Fruit fly (Drosophila melanogaster): ENCODE results near the gene CG13689.

CG13689 gene

dm6 chr2L:559770-560567 lies 42.6 kb upstream of the CG13689 start, which contains the start of gene rempA (continued):
- TF ChIP-seq sna (GFP tag; IDR thresholded peaks at IDR 0.05; ENCODE audit: partially characterized antibody) = peak; percentile 64
- TF ChIP-seq Asciz (GFP tag; optimal IDR thresholded peaks at IDR 0.05) = no peak
- no peak for TF ChIP-seq ab (GFP tag; optimal IDR thresholded peaks at IDR 0.05)
- TF ChIP-seq CG10321 (GFP tag; IDR thresholded peaks at IDR 0.05) = no peak
- no peak for TF ChIP-seq CG31388 (GFP tag; optimal IDR thresholded peaks at IDR 0.05)
- TF ChIP-seq CG9817 (tag; optimal IDR thresholded peaks at IDR 0.05) = no peak
- TF ChIP-seq Opbp (GFP tag; IDR thresholded peaks at IDR 0.05; ENCODE audit: partially characterized antibody) = peak; percentile 69; the same call in 2 of the 3 replicates
- TF ChIP-seq Mes4 (GFP tag; optimal IDR thresholded peaks at IDR 0.05) = no peak
- TF ChIP-seq CG7987 (GFP tag; optimal IDR thresholded peaks at IDR 0.05) = no peak

- TF ChIP-seq Gsc (GFP tag; IDR thresholded peaks at IDR 0.05) = peak; percentile 43; the same call in 1 of the 2 replicates
- TF ChIP-seq gro (GFP tag; optimal IDR thresholded peaks at IDR 0.05) = no peak
- no peak for TF ChIP-seq bbx (GFP tag; IDR thresholded peaks at IDR 0.05; ENCODE audit: partially characterized antibody)
- TF ChIP-seq crp (GFP tag; optimal IDR thresholded peaks at IDR 0.05) = no peak
- peak in 1 of 2 experiments; percentile 16 for TF ChIP-seq bsh (GFP tag; optimal IDR thresholded peaks at IDR 0.05)
- peak; percentile 61 for TF ChIP-seq Drgx (GFP tag; IDR thresholded peaks at IDR 0.05)
Measured at dm6 chr2L:563314-563713, 39.3 kb upstream of the CG13689 start.

- peak; percentile 73 for TF ChIP-seq nerfin-2 (GFP tag; IDR thresholded peaks at IDR 0.05; ENCODE audit: partially characterized antibody)
- peak; percentile 83 for TF ChIP-seq tna (GFP tag; IDR thresholded peaks at IDR 0.05; ENCODE audit: partially characterized antibody)
- TF ChIP-seq CG14860 (GFP tag; IDR thresholded peaks at IDR 0.05; ENCODE audit: partially characterized antibody) = peak; percentile 66
- no peak for TF ChIP-seq Atf3 (GFP tag; optimal IDR thresholded peaks at IDR 0.05)
- no peak for TF ChIP-seq CG13296 (GFP tag; optimal IDR thresholded peaks at IDR 0.05)
- no peak for TF ChIP-seq CG2875 (GFP tag; optimal IDR thresholded peaks at IDR 0.05)
- peak; percentile 59 for TF ChIP-seq MESR4 (GFP tag; optimal IDR thresholded peaks at IDR 0.05)
- peak; percentile 79 for TF ChIP-seq CG7963 (GFP tag; IDR thresholded peaks at IDR 0.05; ENCODE audit: partially characterized antibody)
- TF ChIP-seq CG9797 (GFP tag; optimal IDR thresholded peaks at IDR 0.05) = peak; percentile 10
- peak; percentile 82 for TF ChIP-seq pzg (GFP tag; optimal IDR thresholded peaks at IDR 0.05)
- peak; percentile 66 for TF ChIP-seq BEAF-32 (GFP tag; optimal IDR thresholded peaks at IDR 0.05)
- peak; percentile 74 for TF ChIP-seq amos (GFP tag; IDR thresholded peaks at IDR 0.05; ENCODE audit: partially characterized antibody)
- peak; percentile 95 for TF ChIP-seq E2f2 (GFP tag; IDR thresholded peaks at IDR 0.05)
- TF ChIP-seq gfzf (GFP tag; optimal IDR thresholded peaks at IDR 0.05) = peak; percentile 22
- no peak for TF ChIP-seq Antp (GFP tag; optimal IDR thresholded peaks at IDR 0.05)
- TF ChIP-seq stwl (tag; optimal IDR thresholded peaks at IDR 0.05) = peak; percentile 21
- peak; percentile 55 for TF ChIP-seq Rfx (GFP tag; IDR thresholded peaks at IDR 0.05)
- peak; percentile 27 for TF ChIP-seq CHES-1-like (GFP tag; optimal IDR thresholded peaks at IDR 0.05)
- TF ChIP-seq CG2120 (GFP tag; optimal IDR thresholded peaks at IDR 0.05) = peak; percentile 51
- peak; percentile 86 for TF ChIP-seq MBD-R2 (GFP tag; IDR thresholded peaks at IDR 0.05)
- peak; percentile 15 for TF ChIP-seq HLH54F (GFP tag; optimal IDR thresholded peaks at IDR 0.05)
- no peak for TF ChIP-seq Jarid2 (GFP tag; optimal IDR thresholded peaks at IDR 0.05)
- TF ChIP-seq CG17186 (GFP tag; optimal IDR thresholded peaks at IDR 0.05) = peak; percentile 20
- peak; percentile 18 for TF ChIP-seq Nf-YC (tag; optimal IDR thresholded peaks at IDR 0.05)
- peak; percentile 78 for TF ChIP-seq Sry-δ (GFP tag; optimal IDR thresholded peaks at IDR 0.05)
- peak; percentile 71; the same call in 2 of the 4 replicates for TF ChIP-seq chinmo (GFP tag; IDR thresholded peaks at IDR 0.05; ENCODE audit: partially characterized antibody)
- no peak for TF ChIP-seq CG1602 (GFP tag; optimal IDR thresholded peaks at IDR 0.05)
- peak; percentile 68; the same call in 2 of the 3 replicates for TF ChIP-seq Doc3 (GFP tag; IDR thresholded peaks at IDR 0.05; ENCODE audit: partially characterized antibody)
Measured at dm6 chr2L:563769-564550, 38.7 kb upstream of the CG13689 start, which contains the start of the genes uncNacbeta and CG2794. Gene uncNacbeta, minus strand, starts transcription at chr2L:563819. Gene CG2794, plus strand, starts transcription at chr2L:564163.

All from whole organism, embryonic.